Fruit fly (Drosophila melanogaster) whole organism, embryonic: ENCODE data around the gene Cat.

Source experiments
- Abd-B ChIP-seq: fragments of 200-800 bp; sonication (Bioruptor generic); optimal IDR thresholded peaks from 2 replicates; lab custom pipeline; 2018; ENCODE audit warnings: missing biosample characterization, mild to moderate bottlenecking, missing genetic modification characterization, moderate library complexity
- B-H2 ChIP-seq: fragments of 200-800 bp; sonication (Bioruptor generic); optimal IDR thresholded peaks from 2 replicates; lab custom pipeline; 2018; ENCODE audit warnings: missing biosample characterization, mild to moderate bottlenecking, missing genetic modification characterization
- Bteb2 ChIP-seq: fragments of 200-800 bp; sonication (Bioruptor generic); optimal IDR thresholded peaks from 2 replicates; lab custom pipeline; 2016; ENCODE audit warnings: missing biosample characterization, missing genetic modification characterization
- CG10274 ChIP-seq: fragments of 200-800 bp; sonication (Bioruptor generic); optimal IDR thresholded peaks from 3 replicates; lab custom pipeline; 2017; ENCODE audit warnings: missing biosample characterization, mild to moderate bottlenecking, missing genetic modification characterization
- CG10959 ChIP-seq: fragments of 200-800 bp; sonication (Bioruptor generic); IDR thresholded peaks from 2 replicates; pipeline ENCODE4 v1.3.6; 2022; ENCODE audit warnings: missing biosample characterization, missing genetic modification characterization
- CG11723 ChIP-seq: fragments of 200-800 bp; sonication (Bioruptor generic); optimal IDR thresholded peaks from 2 replicates; lab custom pipeline; 2017; ENCODE audit warnings: missing biosample characterization, mild to moderate bottlenecking, missing genetic modification characterization
- CG12071 ChIP-seq: fragments of 200-800 bp; sonication (Bioruptor generic); optimal IDR thresholded peaks from 3 replicates; lab custom pipeline; 2018; ENCODE audit warnings: missing biosample characterization, mild to moderate bottlenecking, missing genetic modification characterization
- CG1529 ChIP-seq: fragments of 200-800 bp; sonication (Bioruptor generic); optimal IDR thresholded peaks from 3 replicates; lab custom pipeline; 2018; ENCODE audit warnings: missing biosample characterization, missing genetic modification characterization
- CG15479 ChIP-seq: fragments of 200-800 bp; sonication (Bioruptor generic); optimal IDR thresholded peaks from 3 replicates; lab custom pipeline; 2019; ENCODE audit warnings: missing biosample characterization, mild to moderate bottlenecking, missing genetic modification characterization, moderate library complexity
- CG15514 ChIP-seq: fragments of 200-800 bp; sonication (Bioruptor generic); optimal IDR thresholded peaks from 3 replicates; lab custom pipeline; 2017; ENCODE audit warnings: missing biosample characterization, missing genetic modification characterization, mild to moderate bottlenecking, moderate library complexity, missing genetic modification reagents
- CG17829 ChIP-seq: fragments of 200-800 bp; optimal IDR thresholded peaks from 2 replicates; lab custom pipeline; 2019; ENCODE audit warnings: missing biosample characterization, mild to moderate bottlenecking, missing genetic modification characterization, moderate library complexity
- CG30431 ChIP-seq: fragments of 200-800 bp; sonication (Bioruptor generic); optimal IDR thresholded peaks from 2 replicates; lab custom pipeline; 2017; ENCODE audit warnings: missing biosample characterization, missing genetic modification characterization
- CG31441 ChIP-seq: fragments of 200-800 bp; sonication (Bioruptor generic); IDR thresholded peaks from 2 replicates; pipeline ENCODE4 v1.3.6; 2022; ENCODE audit warnings: missing biosample characterization, missing genetic modification characterization
- CG33557 ChIP-seq: fragments of 200-800 bp; sonication (Bioruptor generic); optimal IDR thresholded peaks from 2 replicates; lab custom pipeline; 2019; ENCODE audit warnings: missing biosample characterization, mild to moderate bottlenecking, missing genetic modification characterization, moderate library complexity
- CG3407 ChIP-seq: fragments of 200-800 bp; sonication (Bioruptor generic); optimal IDR thresholded peaks from 2 replicates; lab custom pipeline; 2018; ENCODE audit warnings: missing biosample characterization, mild to moderate bottlenecking, missing genetic modification characterization
- CG4282 ChIP-seq: fragments of 200-800 bp; sonication (Bioruptor generic); optimal IDR thresholded peaks from 2 replicates; lab custom pipeline; 2016; ENCODE audit warnings: missing biosample characterization, missing genetic modification characterization
- CG4854 ChIP-seq: fragments of 200-800 bp; sonication (Bioruptor generic); optimal IDR thresholded peaks from 2 replicates; lab custom pipeline; 2016; ENCODE audit warnings: missing biosample characterization, missing genetic modification characterization, inconsistent platforms
- CG5953 ChIP-seq: fragments of 200-800 bp; sonication (Bioruptor generic); IDR thresholded peaks from 2 replicates; pipeline ENCODE4 v1.3.6; 2022; ENCODE audit warnings: missing biosample characterization, missing genetic modification characterization
- CG6683 ChIP-seq: fragments of 200-800 bp; sonication (Bioruptor generic); optimal IDR thresholded peaks from 2 replicates; lab custom pipeline; 2017; ENCODE audit warnings: missing biosample characterization, mild to moderate bottlenecking, missing genetic modification characterization, missing genetic modification reagents
- CG9876 ChIP-seq: fragments of 200-800 bp; sonication (Bioruptor generic); optimal IDR thresholded peaks from 2 replicates; lab custom pipeline; 2016; ENCODE audit warnings: missing biosample characterization, missing genetic modification characterization
- Dbx ChIP-seq: fragments of 200-800 bp; sonication (Bioruptor generic); IDR thresholded peaks from 3 replicates; pipeline ENCODE4 v1.3.6; 2022; ENCODE audit warnings: missing biosample characterization, missing genetic modification characterization
- Dll ChIP-seq: fragments of 200-800 bp; sonication (Bioruptor generic); IDR thresholded peaks from 4 replicates; pipeline ENCODE4 v1.3.6; 2022; ENCODE audit warnings: missing biosample characterization, missing genetic modification characterization; ENCODE audit not compliant: partially characterized antibody
- HLH54F ChIP-seq: fragments of 200-800 bp; sonication (Bioruptor generic); optimal IDR thresholded peaks from 3 replicates; lab custom pipeline; 2016; ENCODE audit warnings: missing biosample characterization, missing genetic modification characterization
- MBD-R2 ChIP-seq: fragments of 200-800 bp; sonication (Bioruptor generic); IDR thresholded peaks from 2 replicates; pipeline ENCODE4 v1.3.6; 2022; ENCODE audit warnings: missing biosample characterization, missing genetic modification characterization
- Neu2 ChIP-seq: fragments of 200-800 bp; sonication (Bioruptor generic); optimal IDR thresholded peaks from 3 replicates; lab custom pipeline; 2016; ENCODE audit warnings: missing biosample characterization, missing genetic modification characterization, borderline replicate concordance
- Nf-YA ChIP-seq: fragments of 200-800 bp; sonication (Bioruptor generic); IDR thresholded peaks from 2 replicates; pipeline ENCODE4 v1.3.6; 2022; ENCODE audit warnings: missing biosample characterization, missing genetic modification characterization
- Nf-YC ChIP-seq: fragments of 200-800 bp; optimal IDR thresholded peaks from 3 replicates; lab custom pipeline; 2019; ENCODE audit warnings: missing biosample characterization, mild to moderate bottlenecking, missing genetic modification characterization, moderate library complexity
- Ptx1 ChIP-seq: fragments of 200-800 bp; sonication (Bioruptor generic); IDR thresholded peaks from 2 replicates; pipeline ENCODE4 v1.3.6; 2022; ENCODE audit warnings: missing biosample characterization, missing genetic modification characterization
- abd-A ChIP-seq: fragments of 200-800 bp; sonication (Bioruptor generic); optimal IDR thresholded peaks from 3 replicates; lab custom pipeline; 2019; ENCODE audit warnings: missing biosample characterization, mild to moderate bottlenecking, missing genetic modification characterization, moderate library complexity
- ac ChIP-seq: fragments of 200-800 bp; sonication (Bioruptor generic); optimal IDR thresholded peaks from 3 replicates; lab custom pipeline; 2017; ENCODE audit warnings: missing biosample characterization, mild to moderate bottlenecking, missing genetic modification characterization
- br ChIP-seq: fragments of >200 bp; optimal IDR thresholded peaks from 2 replicates; lab custom pipeline; 2017
- btn ChIP-seq: fragments of 200-800 bp; sonication (Bioruptor generic); optimal IDR thresholded peaks from 2 replicates; lab custom pipeline; 2016; ENCODE audit warnings: missing biosample characterization, missing genetic modification characterization
- cad ChIP-seq: fragments of >200 bp; optimal IDR thresholded peaks from 2 replicates; lab custom pipeline; 2017; ENCODE audit warnings: missing biosample characterization, missing genetic modification characterization
- crol ChIP-seq: fragments of 200-800 bp; sonication (Bioruptor generic); IDR thresholded peaks from 2 replicates; pipeline ENCODE4 v1.3.6; 2022; ENCODE audit warnings: missing biosample characterization, missing genetic modification characterization
- crp ChIP-seq, 2 experiments: fragments of 200-800 bp; sonication (Bioruptor generic); optimal IDR thresholded peaks; 2 replicates in 1 of 2; 3 replicates in 1 of 2; lab custom pipeline; 2017; ENCODE audit warnings: missing biosample characterization in 2 of 2, missing genetic modification characterization in 2 of 2, mild to moderate bottlenecking in 1 of 2, moderate library complexity in 1 of 2
- esg ChIP-seq: fragments of 200-800 bp; sonication (Bioruptor generic); conservative IDR thresholded peaks from 2 replicates; pipeline ENCODE4 v1.3.6; 2022; ENCODE audit warnings: missing biosample characterization, missing genetic modification characterization
- ham ChIP-seq: fragments of 200-800 bp; sonication (Bioruptor generic); IDR thresholded peaks from 2 replicates; pipeline ENCODE4 v1.3.6; 2022; ENCODE audit warnings: missing biosample characterization, missing genetic modification characterization
- ind ChIP-seq: fragments of 200-800 bp; sonication (Bioruptor generic); optimal IDR thresholded peaks from 3 replicates; lab custom pipeline; 2016; ENCODE audit warnings: missing biosample characterization, missing genetic modification characterization
- pan ChIP-seq, 4 experiments: fragments of >200 bp in 3 of 4; fragments of 200-800 bp in 1 of 4; sonication (Bioruptor generic) in 1 of 4; optimal IDR thresholded peaks in 3 of 4; IDR thresholded peaks in 1 of 4; 2 replicates each; pipeline versions ENCODE4 v1.3.6 to Lab custom; 2017 to 2022; ENCODE audit warnings: missing biosample characterization in 2 of 4, missing genetic modification characterization in 2 of 4, mixed read lengths in 1 of 4
- pb ChIP-seq: fragments of 200-800 bp; sonication (Bioruptor generic); optimal IDR thresholded peaks from 3 replicates; lab custom pipeline; 2016; ENCODE audit warnings: missing biosample characterization, missing genetic modification characterization
- psq ChIP-seq: fragments of 200-800 bp; sonication (Bioruptor generic); optimal IDR thresholded peaks from 2 replicates; lab custom pipeline; 2017; ENCODE audit warnings: missing biosample characterization, missing genetic modification characterization
- pum ChIP-seq: fragments of 200-800 bp; sonication (Bioruptor generic); optimal IDR thresholded peaks from 2 replicates; lab custom pipeline; 2016; ENCODE audit warnings: missing biosample characterization, missing genetic modification characterization
- repo ChIP-seq: fragments of 200-800 bp; sonication (Bioruptor generic); optimal IDR thresholded peaks from 2 replicates; lab custom pipeline; 2016; ENCODE audit warnings: missing biosample characterization, missing genetic modification characterization
- sc ChIP-seq, 3 experiments: fragments of >200 bp in 2 of 3; fragments of 200-800 bp in 1 of 3; sonication (Bioruptor generic) in 1 of 3; optimal IDR thresholded peaks; 2 replicates in 2 of 3; 3 replicates in 1 of 3; lab custom pipeline; 2017; ENCODE audit warnings: mild to moderate bottlenecking in 1 of 3, missing biosample characterization in 1 of 3, missing genetic modification characterization in 1 of 3, missing genetic modification reagents in 1 of 3
- schlank ChIP-seq: fragments of 200-800 bp; sonication (Bioruptor generic); optimal IDR thresholded peaks from 2 replicates; lab custom pipeline; 2018; ENCODE audit warnings: missing biosample characterization, mild to moderate bottlenecking, missing genetic modification characterization
- sens ChIP-seq: fragments of 200-800 bp; sonication (Bioruptor generic); peaks from one replicate; lab custom pipeline; 2016; ENCODE audit warnings: missing biosample characterization, missing genetic modification characterization
- shn ChIP-seq: fragments of 200-800 bp; sonication (Bioruptor generic); optimal IDR thresholded peaks from 3 replicates; lab custom pipeline; 2016; ENCODE audit warnings: missing biosample characterization, missing genetic modification characterization
- sima ChIP-seq: fragments of 200-800 bp; sonication (Bioruptor generic); optimal IDR thresholded peaks from 2 replicates; lab custom pipeline; 2016; ENCODE audit warnings: missing biosample characterization, missing genetic modification characterization
- tap ChIP-seq: fragments of 200-800 bp; optimal IDR thresholded peaks from 3 replicates; lab custom pipeline; 2019; ENCODE audit warnings: missing biosample characterization, mild to moderate bottlenecking, missing genetic modification characterization, moderate library complexity
- trh ChIP-seq: fragments of 200-800 bp; sonication (Bioruptor generic); optimal IDR thresholded peaks from 2 replicates; lab custom pipeline; 2016; ENCODE audit warnings: missing biosample characterization, missing genetic modification characterization
- twi ChIP-seq: fragments of 200-800 bp; optimal IDR thresholded peaks from 2 replicates; lab custom pipeline; 2019; ENCODE audit warnings: missing biosample characterization, mild to moderate bottlenecking, missing genetic modification characterization, moderate library complexity

Gene Cat

DNA sequence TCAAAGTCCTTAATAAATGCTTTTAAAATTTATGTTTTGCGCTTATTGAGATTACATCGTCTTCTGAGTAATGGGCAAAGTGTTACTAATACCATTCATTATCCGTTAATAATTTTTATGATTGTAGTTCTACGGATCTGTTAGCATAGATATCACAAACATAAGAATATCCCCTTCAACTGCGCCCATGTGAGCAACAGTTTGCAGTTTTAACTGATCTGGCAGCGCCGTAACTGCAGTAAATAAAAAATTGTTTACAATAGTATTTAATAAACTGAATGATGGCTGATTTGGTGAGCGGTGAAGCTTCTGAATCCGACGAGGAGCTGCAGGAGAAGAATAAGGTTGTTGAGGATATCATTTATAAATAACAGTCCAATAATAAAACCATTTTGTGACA lies 47.6 kb downstream of the Cat start, which contains the start of gene Blos3 (continued):
- TF ChIP-seq shn (GFP tag; lab: Kevin White, UChicago) (peak; percentile 49), Neu2 (GFP tag; lab: Kevin White, UChicago) (no peak), Nf-YA (GFP tag; lab: Robert Waterston, UW) (no peak), CG31441 (no peak), sima (GFP tag; lab: Kevin White, UChicago) (peak; percentile 11), cad (no peak), trh (no peak), pum (peak; percentile 60), crol (no peak), btn (GFP tag; lab: Kevin White, UChicago) (no peak), CG6683 (GFP tag; lab: Kevin White, UChicago) (no peak), schlank (tag; lab: Kevin White, UChicago) (no peak), CG30431 (no peak), ind (GFP tag; lab: Kevin White, UChicago) (peak; percentile 52), sc (optimal IDR thresholded peaks at IDR 0.05; lab: Kevin White, UChicago) (no peak), sc (GFP tag; optimal IDR thresholded peaks at IDR 0.05; lab: Kevin White, UChicago) (no peak), CG17829 (tag; lab: Kevin White, UChicago) (peak; percentile 45), Dll (GFP tag; lab: Robert Waterston, UW) (no peak), B-H2 (GFP tag; lab: Kevin White, UChicago) (no peak), pb (GFP tag; lab: Kevin White, UChicago) (no peak), CG4854 (GFP tag; lab: Kevin White, UChicago) (peak; percentile 52), tap (tag; lab: Kevin White, UChicago) (no peak), br (no peak), twi (tag; lab: Kevin White, UChicago) (no peak), CG1529 (GFP tag; lab: Kevin White, UChicago) (peak; percentile 73), CG9876 (GFP tag; lab: Kevin White, UChicago) (no peak), sens (GFP tag; lab: Kevin White, UChicago) (peak; percentile 92), CG11723 (peak; percentile 20), repo (peak; percentile 32), abd-A (no peak), CG5953 (GFP tag; lab: Robert Waterston, UW) (no peak), CG12071 (no peak), crp (GFP tag; optimal IDR thresholded peaks at IDR 0.05; lab: Kevin White, UChicago) (peak in 1 of 2 experiments; percentile 35), psq (GFP tag; lab: Kevin White, UChicago) (no peak), ac (no peak), CG33557 (GFP tag; lab: Kevin White, UChicago) (no peak), Abd-B (GFP tag; lab: Kevin White, UChicago) (peak; percentile 25), CG3407 (GFP tag; lab: Kevin White, UChicago) (no peak), CG15514 (GFP tag; lab: Kevin White, UChicago) (peak; percentile 37), CG15479 (GFP tag; lab: Kevin White, UChicago) (no peak), Bteb2 (GFP tag; lab: Kevin White, UChicago) (no peak), pan (optimal IDR thresholded peaks at IDR 0.05; lab: Kevin White, UChicago) (no peak), pan (GFP tag; optimal IDR thresholded peaks at IDR 0.05 in 1 of 2, IDR thresholded peaks at IDR 0.05 in 1 of 2) (no peak), ham (no peak), CG4282 (GFP tag; lab: Kevin White, UChicago) (no peak), CG10274 (no peak), esg (GFP tag; lab: Robert Waterston, UW) (no peak), Dbx (GFP tag; lab: Robert Waterston, UW) (no peak), Nf-YC (tag; lab: Kevin White, UChicago) (no peak), MBD-R2 (peak; percentile 61), CG10959 (GFP tag; lab: Robert Waterston, UW) (no peak), Ptx1 (GFP tag; lab: Robert Waterston, UW) (peak; percentile 18; the same call in 1 of the 2 replicates), HLH54F (peak; percentile 19)
